Worm (Caenorhabditis elegans): Measurements from ENCODE around the gene clik-2.

clik-2 gene

DNA sequence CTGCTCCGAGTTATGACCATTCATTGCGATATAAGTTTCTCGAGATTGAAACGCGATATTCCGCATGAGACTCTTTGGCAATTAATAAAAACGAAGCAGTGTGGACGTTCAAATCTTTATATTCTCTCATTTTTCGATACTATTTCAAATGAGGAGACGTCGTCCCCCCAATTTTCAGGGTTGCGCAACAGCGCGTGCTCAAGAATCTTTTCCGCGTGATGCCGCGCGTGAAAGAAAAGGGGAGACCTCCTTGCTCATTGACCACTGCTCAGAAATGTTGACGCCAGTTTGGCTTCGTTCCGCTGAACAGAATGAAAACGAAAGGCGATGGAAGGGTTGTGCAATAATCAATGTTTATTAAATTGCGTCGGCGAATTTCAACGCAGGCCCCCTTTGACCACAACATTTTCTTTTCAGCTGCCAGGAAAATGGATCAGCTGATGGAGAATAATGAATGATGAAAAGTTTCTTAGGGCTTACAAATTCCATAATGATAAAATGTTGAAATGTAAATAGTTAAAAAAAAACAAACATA, 33.5 kb downstream of the clik-2 start:
- no peak for TF ChIP-seq egl-27 (tag; optimal IDR thresholded peaks at IDR 0.05)
- peak; percentile 20 for TF ChIP-seq lin-11 (tag; optimal IDR thresholded peaks at IDR 0.05)

ce11 chrX:7653708-7654390, 35.2 kb downstream of the clik-2 start:
- peak; percentile 57 for TF ChIP-seq zag-1 (tag; optimal IDR thresholded peaks at IDR 0.05)
- peak; percentile 34 for TF ChIP-seq sma-9 (GFP tag; optimal IDR thresholded peaks at IDR 0.05)
- no peak for TF ChIP-seq sma-9 (tag; optimal IDR thresholded peaks at IDR 0.05)
- peak; percentile 50 for TF ChIP-seq unc-55 (GFP tag; optimal IDR thresholded peaks at IDR 0.05)
- TF ChIP-seq mdl-1 (tag; optimal IDR thresholded peaks at IDR 0.05), result peak; percentile 38 to 52
- no peak for TF ChIP-seq nhr-77 (tag; optimal IDR thresholded peaks at IDR 0.05)
- peak; percentile 11 for TF ChIP-seq lin-11 (tag; optimal IDR thresholded peaks at IDR 0.05)
- peak; percentile 33 for TF ChIP-seq nhr-129 (tag; optimal IDR thresholded peaks at IDR 0.05)
- peak; percentile 71 for TF ChIP-seq F13H6.1 (tag; optimal IDR thresholded peaks at IDR 0.05)
- TF ChIP-seq nhr-21 (tag; optimal IDR thresholded peaks at IDR 0.05), result no peak
- TF ChIP-seq gmeb-1 (tag; optimal IDR thresholded peaks at IDR 0.05), result no peak

DNA sequence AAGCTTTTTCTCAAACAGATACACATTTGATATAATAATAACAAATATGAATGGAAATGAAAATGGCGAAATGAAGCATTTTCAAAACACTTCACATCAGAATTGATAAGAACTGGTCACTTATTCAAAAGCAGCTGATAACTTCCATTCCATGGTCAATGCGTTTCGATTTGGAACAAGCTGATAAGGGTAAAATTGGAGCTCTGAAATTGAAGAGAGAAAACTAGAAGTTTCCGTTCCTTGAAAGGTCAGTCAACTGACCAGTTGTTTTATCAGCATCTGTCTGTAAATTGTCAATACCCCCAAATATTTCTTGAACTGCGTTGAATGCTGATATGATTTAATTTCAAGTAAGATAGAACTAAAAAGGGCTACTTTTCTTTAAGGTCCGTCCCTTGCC, 36.7 kb downstream of the clik-2 start:
- TF ChIP-seq mdl-1 (tag; optimal IDR thresholded peaks at IDR 0.05), result no peak
- no peak for TF ChIP-seq alr-1 (tag; optimal IDR thresholded peaks at IDR 0.05)

DNA sequence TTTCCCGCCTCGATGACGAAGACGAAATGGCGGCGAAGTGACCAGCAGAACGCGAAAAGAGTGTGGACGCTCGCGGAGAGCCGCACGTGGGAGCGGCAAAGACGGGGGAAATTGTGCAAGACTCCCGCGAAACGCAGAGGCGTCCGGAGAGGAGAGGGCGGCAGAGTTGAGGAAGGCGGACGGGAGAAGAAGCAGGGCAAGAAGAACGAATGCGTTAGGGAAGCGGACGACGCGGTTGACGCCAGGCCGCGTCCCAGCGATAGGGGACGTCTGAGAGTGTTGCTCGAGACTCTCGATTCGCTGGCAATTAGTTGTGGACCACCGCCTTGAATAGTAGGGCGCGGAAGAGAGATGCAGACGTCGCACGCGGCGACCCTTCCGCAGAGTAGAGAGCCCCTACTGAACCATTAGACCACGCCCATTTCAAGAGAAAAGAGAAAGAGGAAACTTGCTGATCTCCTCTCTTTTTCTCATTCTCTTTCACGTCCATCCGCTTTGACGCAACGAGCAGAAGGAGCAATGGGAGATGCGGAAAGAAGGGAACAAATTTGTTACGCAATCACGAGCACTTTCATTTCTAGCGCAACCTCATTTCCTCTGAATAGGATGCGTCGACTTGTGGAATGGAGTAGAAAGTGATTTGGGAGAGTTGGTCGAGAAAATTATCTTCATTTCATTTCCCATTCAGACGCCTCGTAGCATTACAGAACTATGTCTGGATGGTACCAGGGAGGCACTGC, 37.6 kb downstream of the clik-2 start:
- TF ChIP-seq elt-1 (tag; optimal IDR thresholded peaks at IDR 0.05) (no peak), nhr-12 (tag; optimal IDR thresholded peaks at IDR 0.05) (no peak), F13H6.1 (tag; optimal IDR thresholded peaks at IDR 0.05) (peak; percentile 31), sma-9 (GFP tag; optimal IDR thresholded peaks at IDR 0.05) (no peak), sma-9 (tag; optimal IDR thresholded peaks at IDR 0.05) (no peak), mdl-1 (tag; optimal IDR thresholded peaks at IDR 0.05) (peak in 1 of 2 experiments; percentile 24), alr-1 (tag; optimal IDR thresholded peaks at IDR 0.05) (no peak)

DNA sequence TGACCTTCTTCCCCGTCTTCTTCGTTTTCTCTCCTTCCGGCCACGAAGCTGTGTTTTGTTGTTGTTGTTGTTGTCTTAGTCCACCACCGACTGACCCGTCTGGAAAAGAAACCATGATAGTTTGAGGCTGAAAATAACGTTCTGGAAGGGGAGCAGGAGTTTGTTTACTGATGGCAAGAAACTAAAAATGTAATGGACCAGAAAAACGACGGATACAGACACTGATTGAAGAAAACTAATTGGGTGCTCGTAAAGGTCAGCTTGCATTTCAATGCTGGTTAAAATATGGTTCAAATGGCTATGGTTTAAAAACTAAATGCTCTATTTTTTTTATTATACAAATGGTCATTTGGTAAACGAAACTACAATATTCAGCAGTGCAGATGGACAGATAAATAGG, 43.7 kb downstream of the clik-2 start, which contains the start of gene F26A10.2:
Gene F26A10.2 (minus strand): TSS at position 101 of the 400 bp plus-strand sequence.
- TF ChIP-seq lsy-2 (tag; optimal IDR thresholded peaks at IDR 0.05), result no peak
- no peak for TF ChIP-seq elt-1 (tag; optimal IDR thresholded peaks at IDR 0.05)
- no peak for TF ChIP-seq nhr-6 (tag; optimal IDR thresholded peaks at IDR 0.05)
- TF ChIP-seq Y55F3AM.14 (GFP tag; optimal IDR thresholded peaks at IDR 0.05), result no peak
- TF ChIP-seq ZK546.5 (tag; optimal IDR thresholded peaks at IDR 0.05), result no peak
- no peak for TF ChIP-seq C34F6.9 (tag; optimal IDR thresholded peaks at IDR 0.05)
- TF ChIP-seq nhr-237 (tag; optimal IDR thresholded peaks at IDR 0.05), result no peak
- no peak for TF ChIP-seq lin-13 (GFP tag; optimal IDR thresholded peaks at IDR 0.05)
- TF ChIP-seq ztf-1 (GFP tag; conservative IDR thresholded peaks at IDR 0.05), result no peak
- TF ChIP-seq ceh-16 (tag; optimal IDR thresholded peaks at IDR 0.05), result no peak
- TF ChIP-seq ztf-11 (tag; optimal IDR thresholded peaks at IDR 0.05), result no peak
- no peak for TF ChIP-seq nhr-23 (tag; optimal IDR thresholded peaks at IDR 0.05)

- TF ChIP-seq fos-1 (tag; optimal IDR thresholded peaks at IDR 0.05) (no peak), lin-11 (tag; optimal IDR thresholded peaks at IDR 0.05) (no peak), ZK546.5 (tag; optimal IDR thresholded peaks at IDR 0.05) (no peak), mab-5 (tag; optimal IDR thresholded peaks at IDR 0.05) (no peak), lin-39 (tag; optimal IDR thresholded peaks at IDR 0.05) (no peak), zag-1 (tag; optimal IDR thresholded peaks at IDR 0.05) (no peak), lin-13 (GFP tag; optimal IDR thresholded peaks at IDR 0.05) (no peak), elt-1 (tag; optimal IDR thresholded peaks at IDR 0.05) (no peak), nhr-6 (tag; optimal IDR thresholded peaks at IDR 0.05) (no peak), unc-62 (GFP tag; optimal IDR thresholded peaks at IDR 0.05) (no peak)
These were observed 48.2 kb downstream of the clik-2 start for ce11 chrX:7640811-7641210.

Data from whole organism, L2 larva.